Fruit fly (Drosophila melanogaster) whole organism, embryonic: ENCODE measurements around the gene Fie.

ENCODE experiments used
- Ada2b ChIP-seq: fragments of 200-800 bp; sonication (Bioruptor generic); IDR thresholded peaks from 2 replicates; pipeline ENCODE4 v1.3.6; 2022; ENCODE audit warnings: missing biosample characterization, missing genetic modification characterization
- Bgb ChIP-seq: fragments of 200-800 bp; sonication (Bioruptor generic); IDR thresholded peaks from 2 replicates; pipeline ENCODE4 v1.3.6; 2022; ENCODE audit warnings: missing biosample characterization, missing genetic modification characterization; ENCODE audit not compliant: partially characterized antibody
- Blimp-1 ChIP-seq: fragments of 200-800 bp; sonication (Bioruptor generic); optimal IDR thresholded peaks from 3 replicates; lab custom pipeline; 2018; ENCODE audit warnings: missing biosample characterization, missing genetic modification characterization, mild to moderate bottlenecking, moderate library complexity, missing genetic modification reagents
- Bteb2 ChIP-seq: fragments of 200-800 bp; sonication (Bioruptor generic); optimal IDR thresholded peaks from 2 replicates; lab custom pipeline; 2016; ENCODE audit warnings: missing biosample characterization, missing genetic modification characterization
- CG10366 ChIP-seq: fragments of 200-800 bp; sonication (Bioruptor generic); IDR thresholded peaks from 2 replicates; pipeline ENCODE4 v1.3.6; 2022; ENCODE audit warnings: missing biosample characterization, missing genetic modification characterization
- CG12236 ChIP-seq: fragments of 200-800 bp; sonication (Bioruptor generic); optimal IDR thresholded peaks from 2 replicates; lab custom pipeline; 2016; ENCODE audit warnings: missing biosample characterization, missing genetic modification characterization
- CG13296 ChIP-seq: fragments of 200-800 bp; sonication (Bioruptor generic); optimal IDR thresholded peaks from 3 replicates; lab custom pipeline; 2018; ENCODE audit warnings: missing biosample characterization, mild to moderate bottlenecking, missing genetic modification characterization
- CG13894 ChIP-seq: fragments of 200-800 bp; sonication (Bioruptor generic); optimal IDR thresholded peaks from 3 replicates; lab custom pipeline; 2018; ENCODE audit warnings: missing biosample characterization, mild to moderate bottlenecking, missing genetic modification characterization, moderate library complexity
- CG14860 ChIP-seq: fragments of 200-800 bp; sonication (Bioruptor generic); IDR thresholded peaks from 3 replicates; pipeline ENCODE4 v1.3.6; 2022; ENCODE audit warnings: missing biosample characterization, missing genetic modification characterization; ENCODE audit not compliant: partially characterized antibody
- CG16815 ChIP-seq: fragments of 200-800 bp; sonication (Bioruptor generic); optimal IDR thresholded peaks from 3 replicates; lab custom pipeline; 2017; ENCODE audit warnings: missing biosample characterization, mild to moderate bottlenecking, missing genetic modification characterization
- CG18011 ChIP-seq: fragments of 200-800 bp; sonication (Bioruptor generic); optimal IDR thresholded peaks from 2 replicates; lab custom pipeline; 2017; ENCODE audit warnings: missing biosample characterization, missing genetic modification characterization, mild to moderate bottlenecking, moderate library complexity, missing genotype
- CG2116 ChIP-seq: fragments of 200-800 bp; sonication (Bioruptor generic); optimal IDR thresholded peaks from 3 replicates; lab custom pipeline; 2018; ENCODE audit warnings: missing biosample characterization, mild to moderate bottlenecking, missing genetic modification characterization
- CG2875 ChIP-seq: fragments of 200-800 bp; sonication (Bioruptor generic); optimal IDR thresholded peaks from 2 replicates; lab custom pipeline; 2017; ENCODE audit warnings: missing biosample characterization, mild to moderate bottlenecking, missing genetic modification characterization, missing genetic modification reagents
- CG31365 ChIP-seq: fragments of 200-800 bp; sonication (Bioruptor generic); optimal IDR thresholded peaks from 2 replicates; lab custom pipeline; 2018; ENCODE audit warnings: missing biosample characterization, mild to moderate bottlenecking, missing genetic modification characterization
- CG34224 ChIP-seq: fragments of 200-800 bp; sonication (Bioruptor generic); IDR thresholded peaks from 3 replicates; pipeline ENCODE4 v1.3.6; 2022; ENCODE audit warnings: missing biosample characterization, missing genetic modification characterization; ENCODE audit not compliant: partially characterized antibody
- CG42726 ChIP-seq: fragments of 200-800 bp; sonication (Bioruptor generic); IDR thresholded peaks from 2 replicates; pipeline ENCODE4 v1.3.6; 2022; ENCODE audit warnings: missing biosample characterization, missing genetic modification characterization; ENCODE audit not compliant: partially characterized antibody
- CG6765 ChIP-seq: fragments of 200-800 bp; sonication (Bioruptor generic); optimal IDR thresholded peaks from 3 replicates; lab custom pipeline; 2017; ENCODE audit warnings: missing biosample characterization, mild to moderate bottlenecking, missing genetic modification characterization
- CG9215 ChIP-seq: fragments of 200-800 bp; sonication (Bioruptor generic); IDR thresholded peaks from 2 replicates; pipeline ENCODE4 v1.3.6; 2022; ENCODE audit warnings: missing biosample characterization, missing genetic modification characterization
- CTCF ChIP-seq: fragments of 200-800 bp; sonication (Bioruptor generic); optimal IDR thresholded peaks from 2 replicates; lab custom pipeline; 2017; ENCODE audit warnings: missing biosample characterization, mild to moderate bottlenecking, missing genetic modification characterization, moderate library complexity
- Chrac-16 ChIP-seq: fragments of 200-800 bp; sonication (Bioruptor generic); optimal IDR thresholded peaks from 3 replicates; lab custom pipeline; 2016; ENCODE audit warnings: missing biosample characterization, missing genetic modification characterization
- CkIIα-i1 ChIP-seq: fragments of 200-800 bp; sonication (Bioruptor generic); IDR thresholded peaks from 2 replicates; pipeline ENCODE4 v1.3.6; 2022; ENCODE audit warnings: missing biosample characterization, missing genetic modification characterization
- CoRest ChIP-seq: fragments of 200-800 bp; sonication (Bioruptor generic); optimal IDR thresholded peaks from 3 replicates; lab custom pipeline; 2018; ENCODE audit warnings: missing biosample characterization, mild to moderate bottlenecking, missing genetic modification characterization, moderate library complexity
- Dad ChIP-seq: fragments of 200-800 bp; sonication (Bioruptor generic); optimal IDR thresholded peaks from 3 replicates; lab custom pipeline; 2016; ENCODE audit warnings: missing biosample characterization, missing genetic modification characterization
- Deaf1 ChIP-seq: fragments of 200-800 bp; optimal IDR thresholded peaks from 3 replicates; lab custom pipeline; 2019; ENCODE audit warnings: missing biosample characterization, mild to moderate bottlenecking, missing genetic modification characterization, moderate library complexity
- Doc3 ChIP-seq: fragments of 200-800 bp; sonication (Bioruptor generic); IDR thresholded peaks from 3 replicates; pipeline ENCODE4 v1.3.6; 2022; ENCODE audit warnings: missing biosample characterization, missing genetic modification characterization; ENCODE audit not compliant: partially characterized antibody
- GATAe ChIP-seq: fragments of 200-800 bp; sonication (Bioruptor generic); conservative IDR thresholded peaks from 2 replicates; pipeline ENCODE4 v1.3.6; 2022; ENCODE audit warnings: missing biosample characterization, missing genetic modification characterization
- Hand ChIP-seq: fragments of 200-800 bp; sonication (Bioruptor generic); optimal IDR thresholded peaks from 2 replicates; lab custom pipeline; 2017; ENCODE audit warnings: mild to moderate bottlenecking, missing biosample characterization, missing genetic modification reagents, missing genetic modification characterization
- Lim3 ChIP-seq: fragments of 200-800 bp; sonication (Bioruptor generic); IDR thresholded peaks from 2 replicates; pipeline ENCODE4 v1.3.6; 2022; ENCODE audit warnings: missing biosample characterization, missing genetic modification characterization
- Neu2 ChIP-seq: fragments of 200-800 bp; sonication (Bioruptor generic); optimal IDR thresholded peaks from 3 replicates; lab custom pipeline; 2016; ENCODE audit warnings: missing biosample characterization, missing genetic modification characterization, borderline replicate concordance
- Oaz ChIP-seq: fragments of 200-800 bp; sonication (Bioruptor generic); IDR thresholded peaks from 2 replicates; pipeline ENCODE4 v1.3.6; 2022; ENCODE audit warnings: missing biosample characterization, missing genetic modification characterization
- Side ChIP-seq: fragments of 200-800 bp; sonication (Bioruptor generic); optimal IDR thresholded peaks from 2 replicates; lab custom pipeline; 2016; ENCODE audit warnings: missing biosample characterization, missing genetic modification characterization
- Sox100B ChIP-seq: fragments of 200-800 bp; sonication (Bioruptor generic); optimal IDR thresholded peaks from 3 replicates; lab custom pipeline; 2018; ENCODE audit warnings: missing biosample characterization, mild to moderate bottlenecking, missing genetic modification characterization
- Spps ChIP-seq: fragments of 200-800 bp; sonication (Bioruptor generic); optimal IDR thresholded peaks from 2 replicates; lab custom pipeline; 2018; ENCODE audit warnings: missing biosample characterization, mild to moderate bottlenecking, missing genetic modification characterization
- Taf1 ChIP-seq: fragments of 200-800 bp; sonication (Bioruptor generic); IDR thresholded peaks from 2 replicates; pipeline ENCODE4 v1.3.6; 2022; ENCODE audit warnings: missing biosample characterization, missing genetic modification characterization
- Vsx1 ChIP-seq: fragments of 200-800 bp; sonication (Bioruptor generic); optimal IDR thresholded peaks from 2 replicates; lab custom pipeline; 2017; ENCODE audit warnings: missing biosample characterization, mild to moderate bottlenecking, missing genetic modification characterization, missing genetic modification reagents
- bigmax ChIP-seq: fragments of 200-800 bp; sonication (Bioruptor generic); optimal IDR thresholded peaks from 2 replicates; lab custom pipeline; 2018; ENCODE audit warnings: missing biosample characterization, mild to moderate bottlenecking, missing genetic modification characterization
- cg ChIP-seq: fragments of 200-800 bp; sonication (Bioruptor generic); optimal IDR thresholded peaks from 3 replicates; lab custom pipeline; 2019; ENCODE audit warnings: missing biosample characterization, mild to moderate bottlenecking, missing genetic modification characterization, moderate library complexity
- cwo ChIP-seq: fragments of 200-800 bp; sonication (Bioruptor generic); optimal IDR thresholded peaks from 3 replicates; lab custom pipeline; 2017; ENCODE audit warnings: missing biosample characterization, missing genetic modification characterization, mild to moderate bottlenecking, moderate library complexity, missing genetic modification reagents
- danr ChIP-seq: fragments of 200-800 bp; sonication (Bioruptor generic); IDR thresholded peaks from 2 replicates; pipeline ENCODE4 v1.3.6; 2022; ENCODE audit warnings: missing biosample characterization, missing genetic modification characterization
- disco-r ChIP-seq: fragments of 200-800 bp; sonication (Bioruptor generic); optimal IDR thresholded peaks from 2 replicates; lab custom pipeline; 2016; ENCODE audit warnings: missing biosample characterization, missing genetic modification characterization
- fd3F ChIP-seq: fragments of 200-800 bp; sonication (Bioruptor generic); optimal IDR thresholded peaks from 2 replicates; lab custom pipeline; 2018; ENCODE audit warnings: missing biosample characterization, mild to moderate bottlenecking, missing genetic modification characterization, moderate library complexity
- gem ChIP-seq: fragments of 200-800 bp; sonication (Bioruptor generic); optimal IDR thresholded peaks from 2 replicates; lab custom pipeline; 2019; ENCODE audit warnings: missing biosample characterization, mild to moderate bottlenecking, missing genetic modification characterization, moderate library complexity
- ken ChIP-seq: fragments of 200-800 bp; sonication (Bioruptor generic); IDR thresholded peaks from 3 replicates; pipeline ENCODE4 v1.3.6; 2022; ENCODE audit warnings: missing biosample characterization, missing genetic modification characterization
- kni ChIP-seq: fragments of 200-800 bp; sonication (Bioruptor generic); optimal IDR thresholded peaks from 3 replicates; lab custom pipeline; 2017; ENCODE audit warnings: mild to moderate bottlenecking, missing biosample characterization, missing genetic modification reagents, missing genetic modification characterization
- knrl ChIP-seq: fragments of 200-800 bp; sonication (Bioruptor generic); IDR thresholded peaks from 3 replicates; pipeline ENCODE4 v1.3.6; 2022; ENCODE audit warnings: missing biosample characterization, missing genetic modification characterization; ENCODE audit not compliant: partially characterized antibody
- nerfin-1 ChIP-seq: fragments of 200-800 bp; sonication (Bioruptor generic); optimal IDR thresholded peaks from 3 replicates; lab custom pipeline; 2019; ENCODE audit warnings: missing biosample characterization, mild to moderate bottlenecking, missing genetic modification characterization, moderate library complexity
- pnt ChIP-seq: fragments of 200-800 bp; sonication (Bioruptor generic); optimal IDR thresholded peaks from 3 replicates; lab custom pipeline; 2016; ENCODE audit warnings: missing biosample characterization, missing genetic modification characterization
- ro ChIP-seq: fragments of 200-800 bp; sonication (Bioruptor generic); IDR thresholded peaks from 2 replicates; pipeline ENCODE4 v1.3.6; 2022; ENCODE audit warnings: missing biosample characterization, missing genetic modification characterization
- run ChIP-seq: fragments of 200-800 bp; sonication (Bioruptor generic); optimal IDR thresholded peaks from 3 replicates; lab custom pipeline; 2018; ENCODE audit warnings: missing biosample characterization, mild to moderate bottlenecking, missing genetic modification characterization
- sr ChIP-seq: fragments of 200-800 bp; sonication (Bioruptor generic); IDR thresholded peaks from 3 replicates; pipeline ENCODE4 v1.3.6; 2022; ENCODE audit warnings: missing biosample characterization, missing genetic modification characterization
- wdn ChIP-seq: fragments of 200-800 bp; sonication (Bioruptor generic); IDR thresholded peaks from 2 replicates; pipeline ENCODE4 v1.3.6; 2022; ENCODE audit warnings: missing biosample characterization, missing genetic modification characterization

Fie gene

dm6 chr3L:3852842-3853241 is 39.5 kb upstream of the Fie start (continued):
- TF ChIP-seq CG13296 (GFP tag; lab: Kevin White, UChicago) (no peak), wdn (GFP tag; lab: Robert Waterston, UW) (no peak), CTCF (GFP tag; lab: Kevin White, UChicago) (no peak), Taf1 (GFP tag; lab: Robert Waterston, UW) (no peak), CG42726 (GFP tag; lab: Robert Waterston, UW) (no peak), CG18011 (no peak), Neu2 (no peak), CG6765 (no peak), kni (GFP tag; lab: Kevin White, UChicago) (no peak), CG2875 (GFP tag; lab: Kevin White, UChicago) (no peak), GATAe (no peak), Chrac-16 (GFP tag; lab: Kevin White, UChicago) (peak; percentile 66), Ada2b (GFP tag; lab: Robert Waterston, UW) (0 out of 2 replicates have a peak, but pooled peaks have one; percentile 23), CG31365 (no peak), Oaz (GFP tag; lab: Robert Waterston, UW) (no peak), Blimp-1 (GFP tag; lab: Kevin White, UChicago) (peak; percentile 56), ro (GFP tag; lab: Robert Waterston, UW) (peak; percentile 30; the same call in 1 of the 2 replicates), disco-r (GFP tag; lab: Kevin White, UChicago) (no peak), fd3F (GFP tag; lab: Kevin White, UChicago) (no peak), Side (no peak), CoRest (tag; lab: Kevin White, UChicago) (peak; percentile 70), Doc3 (GFP tag; lab: Robert Waterston, UW) (no peak), CkIIα-i1 (no peak), Hand (GFP tag; lab: Kevin White, UChicago) (no peak), CG14860 (no peak), sr (GFP tag; lab: Robert Waterston, UW) (no peak), cwo (GFP tag; lab: Kevin White, UChicago) (no peak), Vsx1 (no peak), Spps (no peak), CG2116 (GFP tag; lab: Kevin White, UChicago) (no peak), gem (peak; percentile 74), Dad (GFP tag; lab: Kevin White, UChicago) (no peak), CG10366 (peak; percentile 39; the same call in 1 of the 2 replicates), Lim3 (no peak), CG13894 (tag; lab: Kevin White, UChicago) (no peak), run (peak; percentile 2), danr (GFP tag; lab: Robert Waterston, UW) (no peak), Deaf1 (tag; lab: Kevin White, UChicago) (no peak), knrl (GFP tag; lab: Robert Waterston, UW) (no peak), bigmax (GFP tag; lab: Kevin White, UChicago) (no peak), CG34224 (GFP tag; lab: Robert Waterston, UW) (no peak), CG16815 (GFP tag; lab: Kevin White, UChicago) (peak; percentile 16), CG9215 (GFP tag; lab: Robert Waterston, UW) (peak; percentile 34; the same call in 1 of the 2 replicates), ken (peak; percentile 84), Bteb2 (no peak), nerfin-1 (tag; lab: Kevin White, UChicago) (peak; percentile 28), CG12236 (GFP tag; lab: Kevin White, UChicago) (peak; percentile 23), Bgb (GFP tag; lab: Robert Waterston, UW) (no peak), cg (GFP tag; lab: Kevin White, UChicago) (no peak), Sox100B (GFP tag; lab: Kevin White, UChicago) (peak; percentile 21), pnt (GFP tag; lab: Kevin White, UChicago) (peak; percentile 42)
